Fruit fly (Drosophila melanogaster) whole organism, embryonic: ENCODE measurements around the gene cnir.

Experiments
- CG11093 ChIP-seq: fragments of 200-800 bp; sonication (Bioruptor generic); IDR thresholded peaks from 3 replicates; pipeline ENCODE4 v1.3.6; 2022; ENCODE audit warnings: missing biosample characterization, missing genetic modification characterization
- CG12744 ChIP-seq: fragments of 200-800 bp; sonication (Bioruptor generic); optimal IDR thresholded peaks from 2 replicates; lab custom pipeline; 2016; ENCODE audit warnings: missing biosample characterization, missing genetic modification characterization
- CG15479 ChIP-seq: fragments of 200-800 bp; sonication (Bioruptor generic); optimal IDR thresholded peaks from 3 replicates; lab custom pipeline; 2019; ENCODE audit warnings: missing biosample characterization, mild to moderate bottlenecking, missing genetic modification characterization, moderate library complexity
- CG15696 ChIP-seq: fragments of 200-800 bp; sonication (Bioruptor generic); optimal IDR thresholded peaks from 2 replicates; lab custom pipeline; 2019; ENCODE audit warnings: missing biosample characterization, mild to moderate bottlenecking, missing genetic modification characterization, moderate library complexity
- CG16813 ChIP-seq: fragments of 200-800 bp; sonication (Bioruptor generic); IDR thresholded peaks from 3 replicates; pipeline ENCODE4 v1.3.6; 2022; ENCODE audit warnings: missing biosample characterization, missing genetic modification characterization; ENCODE audit not compliant: partially characterized antibody
- CG1832 ChIP-seq: fragments of 200-800 bp; sonication (Bioruptor generic); optimal IDR thresholded peaks from 2 replicates; lab custom pipeline; 2017; ENCODE audit warnings: missing biosample characterization, mild to moderate bottlenecking, missing genetic modification characterization, inconsistent platforms
- CG2129 ChIP-seq: fragments of 200-800 bp; sonication (Bioruptor generic); IDR thresholded peaks from 2 replicates; pipeline ENCODE4 v1.3.6; 2022; ENCODE audit warnings: missing biosample characterization, missing genetic modification characterization; ENCODE audit not compliant: partially characterized antibody
- CG32767 ChIP-seq: fragments of 200-800 bp; sonication (Bioruptor generic); IDR thresholded peaks from 2 replicates; pipeline ENCODE4 v1.3.6; 2022; ENCODE audit warnings: missing biosample characterization, missing genetic modification characterization
- CG34376 ChIP-seq: fragments of 200-800 bp; sonication (Bioruptor generic); optimal IDR thresholded peaks from 2 replicates; lab custom pipeline; 2018; ENCODE audit warnings: missing biosample characterization, mild to moderate bottlenecking, missing genetic modification characterization
- CG3838 ChIP-seq: fragments of 200-800 bp; sonication (Bioruptor generic); optimal IDR thresholded peaks from 3 replicates; lab custom pipeline; 2016; ENCODE audit warnings: missing biosample characterization, missing genetic modification characterization
- CG6175 ChIP-seq: fragments of 200-800 bp; sonication (Bioruptor generic); IDR thresholded peaks from 3 replicates; pipeline ENCODE4 v1.3.6; 2022; ENCODE audit warnings: missing biosample characterization, missing genetic modification characterization
- CG6254 ChIP-seq: fragments of 200-800 bp; sonication (Bioruptor generic); optimal IDR thresholded peaks from 3 replicates; lab custom pipeline; 2017; ENCODE audit warnings: mild to moderate bottlenecking, missing biosample characterization, missing genetic modification reagents, missing genetic modification characterization
- CG6791 ChIP-seq: fragments of 200-800 bp; sonication (Bioruptor generic); IDR thresholded peaks from 3 replicates; pipeline ENCODE4 v1.3.6; 2022; ENCODE audit warnings: missing biosample characterization, missing genetic modification characterization; ENCODE audit not compliant: partially characterized antibody
- CG8089 ChIP-seq: fragments of 200-800 bp; sonication (Bioruptor generic); optimal IDR thresholded peaks from 3 replicates; lab custom pipeline; 2016; ENCODE audit warnings: missing biosample characterization, missing genetic modification characterization
- D ChIP-seq, 2 experiments: fragments of 200-800 bp in 1 of 2; fragments of >200 bp in 1 of 2; sonication (Bioruptor generic) in 1 of 2; optimal IDR thresholded peaks; 2 replicates in 1 of 2; 3 replicates in 1 of 2; lab custom pipeline; 2017; ENCODE audit warnings: mild to moderate bottlenecking in 1 of 2, missing biosample characterization in 1 of 2, missing genetic modification characterization in 1 of 2, missing genetic modification reagents in 1 of 2
- Deaf1 ChIP-seq: fragments of 200-800 bp; optimal IDR thresholded peaks from 3 replicates; lab custom pipeline; 2019; ENCODE audit warnings: missing biosample characterization, mild to moderate bottlenecking, missing genetic modification characterization, moderate library complexity
- Dll ChIP-seq: fragments of 200-800 bp; sonication (Bioruptor generic); IDR thresholded peaks from 4 replicates; pipeline ENCODE4 v1.3.6; 2022; ENCODE audit warnings: missing biosample characterization, missing genetic modification characterization; ENCODE audit not compliant: partially characterized antibody
- Ets65A ChIP-seq: fragments of 200-800 bp; sonication (Bioruptor generic); peaks from one replicate; lab custom pipeline; 2016; ENCODE audit warnings: missing biosample characterization, missing genetic modification characterization
- HmgD ChIP-seq: fragments of 200-800 bp; sonication (Bioruptor generic); optimal IDR thresholded peaks from 3 replicates; lab custom pipeline; 2016; ENCODE audit warnings: missing biosample characterization, missing genetic modification characterization
- Med ChIP-seq: fragments of 200-800 bp; sonication (Bioruptor generic); peaks from one replicate; lab custom pipeline; 2016; ENCODE audit warnings: missing biosample characterization, missing genetic modification characterization, mild to moderate bottlenecking, inconsistent platforms, moderate library complexity
- NK7.1 ChIP-seq: fragments of 200-800 bp; sonication (Bioruptor generic); optimal IDR thresholded peaks from 3 replicates; lab custom pipeline; 2016; ENCODE audit warnings: missing biosample characterization, missing genetic modification characterization
- Pdp1 ChIP-seq, 2 experiments: fragments of 200-800 bp; sonication (Bioruptor generic); optimal IDR thresholded peaks; 3 replicates each; lab custom pipeline; 2016; ENCODE audit warnings: missing biosample characterization in 2 of 2, missing genetic modification characterization in 2 of 2, mild to moderate bottlenecking in 1 of 2, moderate library complexity in 1 of 2
- Poxn ChIP-seq: fragments of 200-800 bp; sonication (Bioruptor generic); IDR thresholded peaks from 2 replicates; pipeline ENCODE4 v1.3.6; 2022; ENCODE audit warnings: missing biosample characterization, missing genetic modification characterization
- YL-1 ChIP-seq: fragments of 200-800 bp; sonication (Bioruptor generic); optimal IDR thresholded peaks from 3 replicates; lab custom pipeline; 2017; ENCODE audit warnings: missing biosample characterization, mild to moderate bottlenecking, missing genetic modification characterization
- ac ChIP-seq: fragments of 200-800 bp; sonication (Bioruptor generic); optimal IDR thresholded peaks from 3 replicates; lab custom pipeline; 2017; ENCODE audit warnings: missing biosample characterization, mild to moderate bottlenecking, missing genetic modification characterization
- ap ChIP-seq: fragments of 200-800 bp; sonication (Bioruptor generic); IDR thresholded peaks from 2 replicates; pipeline ENCODE4 v1.3.6; 2022; ENCODE audit warnings: missing biosample characterization, missing genetic modification characterization
- cad ChIP-seq: fragments of >200 bp; optimal IDR thresholded peaks from 2 replicates; lab custom pipeline; 2017; ENCODE audit warnings: missing biosample characterization, missing genetic modification characterization
- cg ChIP-seq: fragments of 200-800 bp; sonication (Bioruptor generic); optimal IDR thresholded peaks from 3 replicates; lab custom pipeline; 2019; ENCODE audit warnings: missing biosample characterization, mild to moderate bottlenecking, missing genetic modification characterization, moderate library complexity
- crol ChIP-seq: fragments of 200-800 bp; sonication (Bioruptor generic); IDR thresholded peaks from 2 replicates; pipeline ENCODE4 v1.3.6; 2022; ENCODE audit warnings: missing biosample characterization, missing genetic modification characterization
- ewg ChIP-seq: fragments of 200-800 bp; sonication (Bioruptor generic); optimal IDR thresholded peaks from 3 replicates; lab custom pipeline; 2017; ENCODE audit warnings: mild to moderate bottlenecking, missing biosample characterization, missing genetic modification reagents, missing genetic modification characterization
- eyg ChIP-seq: fragments of 200-800 bp; sonication (Bioruptor generic); optimal IDR thresholded peaks from 3 replicates; lab custom pipeline; 2016; ENCODE audit warnings: missing biosample characterization, missing genetic modification characterization
- fd102C ChIP-seq: fragments of 200-800 bp; sonication (Bioruptor generic); optimal IDR thresholded peaks from 2 replicates; lab custom pipeline; 2018; ENCODE audit warnings: missing biosample characterization, mild to moderate bottlenecking, missing genetic modification characterization, moderate library complexity
- hb ChIP-seq: fragments of 200-800 bp; sonication (Bioruptor generic); IDR thresholded peaks from 3 replicates; pipeline ENCODE4 v1.3.6; 2022; ENCODE audit warnings: missing biosample characterization, missing genetic modification characterization; ENCODE audit not compliant: partially characterized antibody
- kah ChIP-seq: fragments of 200-800 bp; sonication (Bioruptor generic); optimal IDR thresholded peaks from 2 replicates; lab custom pipeline; 2018; ENCODE audit warnings: missing biosample characterization, mild to moderate bottlenecking, missing genetic modification characterization
- kni ChIP-seq: fragments of 200-800 bp; sonication (Bioruptor generic); optimal IDR thresholded peaks from 3 replicates; lab custom pipeline; 2017; ENCODE audit warnings: mild to moderate bottlenecking, missing biosample characterization, missing genetic modification reagents, missing genetic modification characterization
- scrt ChIP-seq: fragments of 200-800 bp; sonication (Bioruptor generic); optimal IDR thresholded peaks from 2 replicates; lab custom pipeline; 2018; ENCODE audit warnings: missing biosample characterization, mild to moderate bottlenecking, missing genetic modification characterization, moderate library complexity
- sd ChIP-seq: fragments of 200-800 bp; sonication (Bioruptor generic); optimal IDR thresholded peaks from 3 replicates; lab custom pipeline; 2018; ENCODE audit warnings: missing biosample characterization, mild to moderate bottlenecking, missing genetic modification characterization, moderate library complexity
- sens ChIP-seq: fragments of 200-800 bp; sonication (Bioruptor generic); peaks from one replicate; lab custom pipeline; 2016; ENCODE audit warnings: missing biosample characterization, missing genetic modification characterization
- so ChIP-seq: fragments of 200-800 bp; sonication (Bioruptor generic); IDR thresholded peaks from 3 replicates; pipeline ENCODE4 v1.3.6; 2022; ENCODE audit warnings: missing biosample characterization, missing genetic modification characterization
- sob ChIP-seq: fragments of 200-800 bp; sonication (Bioruptor generic); IDR thresholded peaks from 2 replicates; pipeline ENCODE4 v1.3.6; 2022; ENCODE audit warnings: missing biosample characterization, missing genetic modification characterization
- tll ChIP-seq, 2 experiments: fragments of 200-800 bp in 1 of 2; fragments of >200 bp in 1 of 2; sonication (Bioruptor generic) in 1 of 2; optimal IDR thresholded peaks; 2 replicates each; lab custom pipeline; 2017 to 2019; ENCODE audit warnings: missing biosample characterization in 2 of 2, missing genetic modification characterization in 2 of 2, mild to moderate bottlenecking in 1 of 2, moderate library complexity in 1 of 2
- unc-4 ChIP-seq: fragments of 200-800 bp; sonication (Bioruptor generic); IDR thresholded peaks from 2 replicates; pipeline ENCODE4 v1.3.6; 2022; ENCODE audit warnings: missing biosample characterization, missing genetic modification characterization; ENCODE audit not compliant: partially characterized antibody
- zen ChIP-seq: fragments of 200-800 bp; sonication (Bioruptor generic); optimal IDR thresholded peaks from 3 replicates; lab custom pipeline; 2018; ENCODE audit warnings: missing biosample characterization, mild to moderate bottlenecking, missing genetic modification characterization, moderate library complexity
- zf30C ChIP-seq: fragments of 200-800 bp; sonication (Bioruptor generic); optimal IDR thresholded peaks from 3 replicates; lab custom pipeline; 2018; ENCODE audit warnings: missing biosample characterization, mild to moderate bottlenecking, missing genetic modification characterization
- zfh1 ChIP-seq: fragments of 200-800 bp; sonication (Bioruptor generic); IDR thresholded peaks from 3 replicates; pipeline ENCODE4 v1.3.6; 2022; ENCODE audit warnings: missing biosample characterization, missing genetic modification characterization

cnir gene

dm6 chr2L:3000517-3000934 lies 39.1 kb downstream of the cnir start (continued):
- TF ChIP-seq crol (GFP tag; lab: Robert Waterston, UW) (0 out of 2 replicates have a peak, but pooled peaks have one; percentile 29), CG12744 (GFP tag; lab: Kevin White, UChicago) (no peak), CG1832 (GFP tag; lab: Kevin White, UChicago) (peak; percentile 43), CG11093 (GFP tag; lab: Robert Waterston, UW) (no peak), Deaf1 (tag; lab: Kevin White, UChicago) (no peak), cad (GFP tag; lab: Kevin White, UChicago) (peak; percentile 83), unc-4 (GFP tag; lab: Robert Waterston, UW) (0 out of 2 replicates have a peak, but pooled peaks have one; percentile 17), CG3838 (GFP tag; lab: Kevin White, UChicago) (peak; percentile 41), NK7.1 (GFP tag; lab: Kevin White, UChicago) (no peak), kah (GFP tag; lab: Kevin White, UChicago) (peak; percentile 79), HmgD (GFP tag; lab: Kevin White, UChicago) (no peak), scrt (GFP tag; lab: Kevin White, UChicago) (peak; percentile 45), Dll (GFP tag; lab: Robert Waterston, UW) (peak; percentile 54; the same call in 1 of the 4 replicates), CG6175 (0 out of 3 replicates have a peak, but pooled peaks have one; percentile 30), CG2129 (GFP tag; lab: Robert Waterston, UW) (peak; percentile 31; the same call in 1 of the 2 replicates), kni (GFP tag; lab: Kevin White, UChicago) (peak; percentile 45), CG15479 (GFP tag; lab: Kevin White, UChicago) (peak; percentile 90), D (optimal IDR thresholded peaks at IDR 0.05; lab: Kevin White, UChicago) (peak; percentile 91), D (GFP tag; optimal IDR thresholded peaks at IDR 0.05; lab: Kevin White, UChicago) (no peak), Pdp1 (GFP tag; optimal IDR thresholded peaks at IDR 0.05; lab: Kevin White, UChicago) (peak in 1 of 2 experiments; percentile 37), CG16813 (peak; percentile 31; the same call in 1 of the 3 replicates), CG34376 (GFP tag; lab: Kevin White, UChicago) (no peak)

dm6 chr2L:2999609-3000008 lies 40.0 kb downstream of the cnir start:
- TF ChIP-seq Ets65A (GFP tag; lab: Kevin White, UChicago) (peak; percentile 9), CG15696 (tag; lab: Kevin White, UChicago) (peak; percentile 4), YL-1 (GFP tag; lab: Kevin White, UChicago) (peak; percentile 3), CG6791 (GFP tag; lab: Robert Waterston, UW) (peak; percentile 5; the same call in 1 of the 3 replicates), D (optimal IDR thresholded peaks at IDR 0.05; lab: Kevin White, UChicago) (peak; percentile 41), D (GFP tag; optimal IDR thresholded peaks at IDR 0.05; lab: Kevin White, UChicago) (no peak), CG15479 (GFP tag; lab: Kevin White, UChicago) (peak; percentile 88), ac (GFP tag; lab: Kevin White, UChicago) (peak; percentile 44), zf30C (GFP tag; lab: Kevin White, UChicago) (peak; percentile 61), sd (peak; percentile 53), zen (peak; percentile 41), cad (GFP tag; lab: Kevin White, UChicago) (peak; percentile 3), CG32767 (GFP tag; lab: Robert Waterston, UW) (0 out of 2 replicates have a peak, but pooled peaks have one; percentile 36), Med (GFP tag; lab: Kevin White, UChicago) (peak; percentile 3), eyg (GFP tag; lab: Kevin White, UChicago) (no peak), Poxn (GFP tag; lab: Robert Waterston, UW) (no peak), zfh1 (GFP tag; lab: Robert Waterston, UW) (peak; percentile 30; the same call in 1 of the 3 replicates), sens (GFP tag; lab: Kevin White, UChicago) (peak; percentile 15), so (GFP tag; lab: Robert Waterston, UW) (no peak), Deaf1 (tag; lab: Kevin White, UChicago) (no peak), CG6254 (peak; percentile 92), hb (GFP tag; lab: Robert Waterston, UW) (no peak), ewg (GFP tag; lab: Kevin White, UChicago) (peak; percentile 49), cg (GFP tag; lab: Kevin White, UChicago) (peak; percentile 23), sob (GFP tag; lab: Robert Waterston, UW) (no peak), tll (GFP tag; optimal IDR thresholded peaks at IDR 0.05; lab: Kevin White, UChicago) (peak in 1 of 2 experiments; percentile 50), ap (GFP tag; lab: Robert Waterston, UW) (no peak), fd102C (GFP tag; lab: Kevin White, UChicago) (peak; percentile 72), CG8089 (GFP tag; lab: Kevin White, UChicago) (no peak)
- TF ChIP-seq, all 482 proteins: peak for 20
